Fruit fly (Drosophila melanogaster) whole organism, prepupa: Measurements from ENCODE around the gene Alg10.

Experiments used
- CG1621 ChIP-seq: fragments of 200-800 bp; sonication (Bioruptor generic); optimal IDR thresholded peaks from 3 replicates; lab custom pipeline; 2018; ENCODE audit warnings: missing biosample characterization, mild to moderate bottlenecking, missing genetic modification characterization
- CG34406 ChIP-seq: fragments of 200-800 bp; sonication (Bioruptor generic); optimal IDR thresholded peaks from 3 replicates; lab custom pipeline; 2016; ENCODE audit warnings: missing biosample characterization, missing genetic modification characterization
- CG6792 ChIP-seq: fragments of 200-800 bp; sonication (Bioruptor generic); optimal IDR thresholded peaks from 3 replicates; lab custom pipeline; 2016; ENCODE audit warnings: missing biosample characterization, missing genetic modification characterization
- CG6854 ChIP-seq: fragments of 200-800 bp; sonication (Bioruptor generic); optimal IDR thresholded peaks from 2 replicates; lab custom pipeline; 2017; ENCODE audit warnings: missing biosample characterization, mild to moderate bottlenecking, missing genetic modification characterization
- Ets21C ChIP-seq: fragments of 200-800 bp; sonication (Bioruptor generic); optimal IDR thresholded peaks from 3 replicates; lab custom pipeline; 2016; ENCODE audit warnings: missing biosample characterization, missing genetic modification characterization
- Lpt ChIP-seq: fragments of 200-800 bp; sonication (Bioruptor generic); optimal IDR thresholded peaks from 3 replicates; lab custom pipeline; 2016; ENCODE audit warnings: missing biosample characterization, missing genetic modification characterization
- OdsH ChIP-seq: fragments of 200-800 bp; sonication (Bioruptor generic); optimal IDR thresholded peaks from 3 replicates; lab custom pipeline; 2016; ENCODE audit warnings: missing biosample characterization, missing genetic modification characterization
- Sox102F ChIP-seq: fragments of 200-800 bp; sonication (Bioruptor generic); optimal IDR thresholded peaks from 2 replicates; lab custom pipeline; 2016; ENCODE audit warnings: missing biosample characterization, mild to moderate bottlenecking, missing genetic modification characterization
- Sox15 ChIP-seq: fragments of 200-800 bp; sonication (Bioruptor generic); optimal IDR thresholded peaks from 3 replicates; lab custom pipeline; 2016; ENCODE audit warnings: missing biosample characterization, missing genetic modification characterization
- achi ChIP-seq: fragments of 200-800 bp; sonication (Bioruptor generic); optimal IDR thresholded peaks from 3 replicates; lab custom pipeline; 2016; ENCODE audit warnings: missing biosample characterization, missing genetic modification characterization
- cyc ChIP-seq: fragments of 200-800 bp; sonication (Bioruptor generic); optimal IDR thresholded peaks from 3 replicates; lab custom pipeline; 2016; ENCODE audit warnings: missing biosample characterization, missing genetic modification characterization
- ss ChIP-seq, 2 experiments: fragments of 200-800 bp; sonication (Bioruptor generic); optimal IDR thresholded peaks; 2 replicates in 1 of 2; 3 replicates in 1 of 2; lab custom pipeline; 2017 to 2018; ENCODE audit warnings: mild to moderate bottlenecking in 2 of 2, missing biosample characterization in 2 of 2, missing genetic modification characterization in 2 of 2, moderate library complexity in 1 of 2
- svp ChIP-seq: fragments of 200-800 bp; sonication (Bioruptor generic); peaks from one replicate; lab custom pipeline; 2016; ENCODE audit warnings: missing biosample characterization, missing genetic modification characterization
- topi ChIP-seq: fragments of 200-800 bp; sonication (Bioruptor generic); optimal IDR thresholded peaks from 3 replicates; lab custom pipeline; 2016; ENCODE audit warnings: missing biosample characterization, missing genetic modification characterization

DNA sequence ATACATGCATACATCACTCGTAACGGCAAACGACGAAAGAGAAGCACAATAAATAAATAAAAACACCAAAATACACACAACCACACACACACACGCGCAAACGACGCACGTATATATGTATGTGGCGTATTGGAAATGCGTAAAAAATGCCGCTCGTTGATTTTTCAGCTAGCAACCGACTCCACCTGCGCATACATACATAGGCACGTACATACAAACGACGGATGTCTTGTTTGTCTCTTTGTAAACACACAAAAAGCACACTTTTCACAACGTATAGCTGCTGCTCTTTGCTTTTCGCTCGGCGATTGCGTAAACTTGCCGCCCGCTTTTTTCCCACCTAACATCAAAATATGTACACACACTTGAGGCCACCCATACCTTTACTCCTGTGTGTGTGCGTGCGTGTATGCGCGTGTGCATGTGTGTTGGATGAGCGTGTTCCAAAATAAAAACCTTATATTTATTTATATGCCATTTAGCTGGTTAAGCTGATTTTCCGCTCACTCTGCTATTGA, 44.8 kb upstream of the Alg10 start:
- TF ChIP-seq achi = no peak
- TF ChIP-seq Lpt (GFP tag; lab: Kevin White, UChicago) = no peak
- no peak for TF ChIP-seq OdsH (GFP tag; lab: Kevin White, UChicago)
- no peak for TF ChIP-seq ss (GFP tag; optimal IDR thresholded peaks at IDR 0.05; lab: Kevin White, UChicago)
- no peak for TF ChIP-seq Ets21C (GFP tag; lab: Kevin White, UChicago)
- TF ChIP-seq CG34406 (GFP tag; lab: Kevin White, UChicago) = no peak
- no peak for TF ChIP-seq CG6854 (GFP tag; lab: Kevin White, UChicago)
- TF ChIP-seq CG6792 (GFP tag; lab: Kevin White, UChicago) = no peak
- TF ChIP-seq svp (GFP tag; lab: Kevin White, UChicago) = no peak
- TF ChIP-seq CG1621 (tag; lab: Kevin White, UChicago) = no peak
- no peak for TF ChIP-seq topi
- no peak for TF ChIP-seq Sox102F (GFP tag; lab: Kevin White, UChicago)
- no peak for TF ChIP-seq cyc (GFP tag; lab: Kevin White, UChicago)
- no peak for TF ChIP-seq Sox15 (GFP tag; lab: Kevin White, UChicago)
